Worm (Caenorhabditis elegans): Measurements from ENCODE around the gene gst-8.

DNA sequence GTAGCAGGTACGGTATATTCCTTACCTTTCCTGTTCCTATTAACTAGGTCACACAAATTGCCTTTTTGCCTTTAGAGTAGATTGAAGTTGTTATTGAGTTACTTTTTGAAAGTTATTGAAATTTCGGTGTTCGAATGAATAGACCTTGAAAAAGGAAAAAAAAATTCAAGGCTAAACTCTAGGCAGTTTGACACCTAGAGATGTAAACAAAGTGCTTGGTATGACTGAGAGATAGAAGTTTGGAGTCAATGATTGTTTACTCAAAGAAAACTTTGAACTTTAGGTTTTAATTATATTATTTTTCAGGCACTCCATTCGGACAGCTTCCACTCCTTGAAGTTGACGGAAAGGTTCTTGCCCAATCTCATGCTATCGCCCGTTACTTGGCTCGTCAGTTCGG lies 1.0 kb upstream of the gst-8 start:
- TF ChIP-seq mab-5 (tag; optimal IDR thresholded peaks at IDR 0.05) = no peak
- no peak for TF ChIP-seq ztf-11 (tag; optimal IDR thresholded peaks at IDR 0.05)
- no peak for TF ChIP-seq pha-4 (tag; optimal IDR thresholded peaks at IDR 0.05)
- TF ChIP-seq unc-62 (GFP tag; optimal IDR thresholded peaks at IDR 0.05) = no peak
- TF ChIP-seq snpc-4 (tag; optimal IDR thresholded peaks at IDR 0.05) = no peak
- TF ChIP-seq nhr-237 (tag; optimal IDR thresholded peaks at IDR 0.05) = no peak
- no peak for TF ChIP-seq M03D4.4 (tag; optimal IDR thresholded peaks at IDR 0.05)
- TF ChIP-seq lin-13 (tag; optimal IDR thresholded peaks at IDR 0.05) = no peak
- no peak for TF ChIP-seq flh-1 (GFP tag; optimal IDR thresholded peaks at IDR 0.05)
